Worm (Caenorhabditis elegans) whole organism, late embryonic: ENCODE results near the gene paa-1.

Experiments
- T23F11.4 ChIP-seq: fragments of 200-800 bp; sonication (Bioruptor generic); optimal IDR thresholded peaks from 2 replicates; lab custom pipeline; 2018; ENCODE audit warnings: mild to moderate bottlenecking, missing genetic modification characterization, missing compliant biosample characterization
- Y22D7AL.16 ChIP-seq: sonication (generic microtip); optimal IDR thresholded peaks from 2 replicates; lab custom pipeline; 2016; ENCODE audit warnings: missing genetic modification characterization, missing compliant biosample characterization
- ahr-1 ChIP-seq: sonication (generic microtip); optimal IDR thresholded peaks from 2 replicates; lab custom pipeline; 2016; ENCODE audit warnings: missing genetic modification characterization, missing compliant biosample characterization
- ama-1 ChIP-seq: fragments of 150-350 bp; optimal IDR thresholded peaks from 2 replicates; lab custom pipeline; 2014
- ceh-18 ChIP-seq: sonication (generic microtip); optimal IDR thresholded peaks from 2 replicates; lab custom pipeline; 2016; ENCODE audit warnings: missing genetic modification characterization, missing compliant biosample characterization
- ceh-30 ChIP-seq: fragments of 150-350 bp; optimal IDR thresholded peaks from 2 replicates; lab custom pipeline; 2014; ENCODE audit warnings: missing biosample characterization, missing genetic modification characterization
- ceh-9 ChIP-seq: sonication (generic microtip); optimal IDR thresholded peaks from 2 replicates; lab custom pipeline; 2016; ENCODE audit warnings: mild to moderate bottlenecking, missing genetic modification characterization, inconsistent platforms, missing compliant biosample characterization
- che-1 ChIP-seq: sonication (generic microtip); optimal IDR thresholded peaks from 2 replicates; lab custom pipeline; 2016; ENCODE audit warnings: mild to moderate bottlenecking, missing genetic modification characterization, missing compliant biosample characterization
- ets-4 ChIP-seq: sonication (generic microtip); optimal IDR thresholded peaks from 2 replicates; lab custom pipeline; 2016; ENCODE audit warnings: missing genetic modification characterization, missing compliant biosample characterization
- eyg-1 ChIP-seq: sonication (generic microtip); optimal IDR thresholded peaks from 2 replicates; lab custom pipeline; 2016; ENCODE audit warnings: missing genotype, missing genetic modification characterization, missing compliant biosample characterization
- fkh-10 ChIP-seq: fragments of 150-350 bp; optimal IDR thresholded peaks from 2 replicates; lab custom pipeline; 2014; ENCODE audit warnings: missing biosample characterization, missing genetic modification reagents, missing genetic modification characterization
- gmeb-2 ChIP-seq: sonication (generic microtip); optimal IDR thresholded peaks from 2 replicates; lab custom pipeline; 2016; ENCODE audit warnings: missing genetic modification characterization, inconsistent platforms, missing compliant biosample characterization
- hlh-13 ChIP-seq: fragments of 200-800 bp; sonication (Bioruptor generic); optimal IDR thresholded peaks from 2 replicates; lab custom pipeline; 2018; ENCODE audit warnings: mild to moderate bottlenecking, missing genetic modification characterization, missing compliant biosample characterization
- hlh-15 ChIP-seq: sonication (generic microtip); optimal IDR thresholded peaks from 2 replicates; lab custom pipeline; 2016; ENCODE audit warnings: missing genetic modification characterization, missing compliant biosample characterization
- hlh-6 ChIP-seq: sonication (generic microtip); optimal IDR thresholded peaks from 2 replicates; lab custom pipeline; 2016; ENCODE audit warnings: missing genotype, missing genetic modification characterization, missing compliant biosample characterization
- hlh-8 ChIP-seq: sonication (generic microtip); optimal IDR thresholded peaks from 2 replicates; lab custom pipeline; 2016; ENCODE audit warnings: missing genotype, missing genetic modification characterization, missing compliant biosample characterization
- lin-11 ChIP-seq: fragments of 200-800 bp; sonication (Bioruptor generic); optimal IDR thresholded peaks from 2 replicates; lab custom pipeline; 2018; ENCODE audit warnings: mild to moderate bottlenecking, missing genetic modification characterization, missing compliant biosample characterization
- mec-3 ChIP-seq: sonication (generic microtip); optimal IDR thresholded peaks from 2 replicates; lab custom pipeline; 2016; ENCODE audit warnings: borderline replicate concordance, missing genetic modification characterization, missing compliant biosample characterization
- nfya-1 ChIP-seq: sonication (generic microtip); optimal IDR thresholded peaks from 2 replicates; lab custom pipeline; 2017; ENCODE audit warnings: missing genetic modification characterization, mild to moderate bottlenecking, missing compliant biosample characterization, antibody characterized with exemption, moderate library complexity
- nhr-11 ChIP-seq: fragments of 150-350 bp; optimal IDR thresholded peaks from 2 replicates; lab custom pipeline; 2014; ENCODE audit warnings: missing biosample characterization, missing genetic modification characterization
- nhr-232 ChIP-seq: sonication (generic microtip); optimal IDR thresholded peaks from 2 replicates; lab custom pipeline; 2016; ENCODE audit warnings: missing genetic modification characterization, missing compliant biosample characterization
- npax-4 ChIP-seq: sonication (generic microtip); optimal IDR thresholded peaks from 2 replicates; lab custom pipeline; 2016; ENCODE audit warnings: missing genetic modification characterization, missing compliant biosample characterization
- odd-2 ChIP-seq: sonication (generic microtip); optimal IDR thresholded peaks from 2 replicates; lab custom pipeline; 2017; ENCODE audit warnings: antibody characterized with exemption, mild to moderate bottlenecking, missing genetic modification characterization, missing compliant biosample characterization
- pag-3 ChIP-seq: sonication (generic microtip); optimal IDR thresholded peaks from 2 replicates; lab custom pipeline; 2016; ENCODE audit warnings: missing compliant biosample characterization, missing genetic modification characterization, borderline replicate concordance
- pat-9 ChIP-seq: fragments of 200-800 bp; sonication (Bioruptor generic); optimal IDR thresholded peaks from 2 replicates; lab custom pipeline; 2018; ENCODE audit warnings: mild to moderate bottlenecking, missing genetic modification characterization, moderate library complexity, missing compliant biosample characterization
- pax-1 ChIP-seq: fragments of 150-350 bp; optimal IDR thresholded peaks from 2 replicates; lab custom pipeline; 2014; ENCODE audit warnings: missing biosample characterization, missing genetic modification characterization
- pha-4 ChIP-seq: fragments of 150-350 bp; optimal IDR thresholded peaks from 2 replicates; lab custom pipeline; 2018; ENCODE audit warnings: missing biosample characterization, missing genetic modification reagents, missing genetic modification characterization
- ref-2 ChIP-seq: sonication (generic microtip); optimal IDR thresholded peaks from 2 replicates; lab custom pipeline; 2016; ENCODE audit warnings: missing genetic modification characterization, missing compliant biosample characterization
- sox-2 ChIP-seq: fragments of 200-800 bp; sonication (Bioruptor generic); IDR thresholded peaks from 2 replicates; pipeline ENCODE4 v1.3.6; 2022; ENCODE audit warnings: missing genetic modification reagents, missing genetic modification characterization, missing compliant biosample characterization
- syd-9 ChIP-seq: sonication (generic microtip); optimal IDR thresholded peaks from 2 replicates; lab custom pipeline; 2016; ENCODE audit warnings: mild to moderate bottlenecking, missing genetic modification characterization, moderate library complexity, missing compliant biosample characterization
- tbx-7 ChIP-seq: sonication (generic microtip); optimal IDR thresholded peaks from 2 replicates; lab custom pipeline; 2016; ENCODE audit warnings: missing genotype, missing genetic modification characterization, missing compliant biosample characterization
- ttx-3 ChIP-seq: sonication (generic microtip); optimal IDR thresholded peaks from 2 replicates; lab custom pipeline; 2016; ENCODE audit warnings: missing genetic modification reagents, missing genetic modification characterization, missing compliant biosample characterization
- unc-3 ChIP-seq, 2 experiments: fragments of 200-800 bp in 1 of 2; sonication (Bioruptor generic) in 1 of 2; sonication (generic microtip) in 1 of 2; conservative IDR thresholded peaks in 1 of 2; optimal IDR thresholded peaks in 1 of 2; 2 replicates each; pipeline versions ENCODE4 v1.3.6 to Lab custom; 2016 to 2022; ENCODE audit warnings: missing compliant biosample characterization in 2 of 2, missing genetic modification characterization in 2 of 2, missing genetic modification reagents in 1 of 2
- unc-42 ChIP-seq: sonication (generic microtip); optimal IDR thresholded peaks from 2 replicates; lab custom pipeline; 2016; ENCODE audit warnings: missing genotype, missing genetic modification characterization, missing compliant biosample characterization
- unc-55 ChIP-seq: sonication (generic microtip); optimal IDR thresholded peaks from 2 replicates; lab custom pipeline; 2017; ENCODE audit warnings: missing biosample characterization, missing genetic modification reagents, missing genetic modification characterization
- unc-86 ChIP-seq: sonication (generic microtip); optimal IDR thresholded peaks from 2 replicates; lab custom pipeline; 2016; ENCODE audit warnings: missing genetic modification characterization, missing compliant biosample characterization
- zip-5 ChIP-seq: sonication (generic microtip); optimal IDR thresholded peaks from 2 replicates; lab custom pipeline; 2016; ENCODE audit warnings: missing genetic modification characterization, missing compliant biosample characterization
- ztf-16 ChIP-seq: sonication (generic microtip); optimal IDR thresholded peaks from 2 replicates; lab custom pipeline; 2017; ENCODE audit warnings: missing genetic modification characterization, missing compliant biosample characterization

paa-1 gene

DNA sequence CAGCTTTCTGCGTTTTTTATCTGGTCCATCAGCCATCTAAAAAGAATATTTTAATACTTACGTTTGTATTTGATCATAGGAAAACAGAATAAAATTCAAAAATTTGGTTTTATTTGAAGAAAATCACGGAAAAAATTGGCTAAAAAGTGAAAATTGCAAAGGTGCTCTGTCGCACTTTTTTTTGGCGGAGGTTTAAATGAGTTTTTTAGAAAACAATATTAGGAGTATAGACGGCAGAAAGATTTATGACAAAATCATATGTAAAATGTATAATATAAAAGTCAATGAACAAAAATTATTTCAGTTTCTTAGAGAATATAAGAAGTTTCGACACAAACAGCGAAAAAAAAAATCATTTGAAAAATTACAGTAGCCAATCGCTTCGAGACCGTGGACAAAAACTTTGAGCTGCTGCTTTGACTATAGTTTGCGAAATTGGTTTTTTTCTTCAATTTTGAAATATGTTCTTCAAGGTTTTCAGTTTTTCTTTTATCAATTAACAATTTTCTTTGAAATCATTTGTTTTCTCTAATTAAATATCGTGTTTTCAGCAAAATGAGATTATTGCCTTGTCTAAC lies 33.3 kb downstream of the paa-1 start, which contains the start of the genes R02F2.7 and R02F2.4:
Gene R02F2.7 (minus strand): TSS at position 36 of the 578 bp plus-strand sequence.
Gene R02F2.4 (plus strand): TSS at position 552 of the 578 bp plus-strand sequence.
- no peak for TF ChIP-seq pha-4 (tag; lab: Kevin White, UChicago)
- no peak for TF ChIP-seq pag-3
- TF ChIP-seq lin-11 (tag; lab: Kevin White, UChicago): no peak
- TF ChIP-seq hlh-15 (tag; lab: Kevin White, UChicago): no peak
- no peak for TF ChIP-seq hlh-6
- no peak for TF ChIP-seq eyg-1 (tag; lab: Kevin White, UChicago)
- no peak for TF ChIP-seq tbx-7 (tag; lab: Kevin White, UChicago)
- no peak for TF ChIP-seq nhr-11 (tag; lab: Kevin White, UChicago)
- no peak for TF ChIP-seq pax-1
- no peak for TF ChIP-seq ref-2 (tag; lab: Kevin White, UChicago)
- TF ChIP-seq odd-2 (tag; lab: Kevin White, UChicago): no peak
- TF ChIP-seq sox-2 (GFP tag; lab: Robert Waterston, UW): no peak

DNA sequence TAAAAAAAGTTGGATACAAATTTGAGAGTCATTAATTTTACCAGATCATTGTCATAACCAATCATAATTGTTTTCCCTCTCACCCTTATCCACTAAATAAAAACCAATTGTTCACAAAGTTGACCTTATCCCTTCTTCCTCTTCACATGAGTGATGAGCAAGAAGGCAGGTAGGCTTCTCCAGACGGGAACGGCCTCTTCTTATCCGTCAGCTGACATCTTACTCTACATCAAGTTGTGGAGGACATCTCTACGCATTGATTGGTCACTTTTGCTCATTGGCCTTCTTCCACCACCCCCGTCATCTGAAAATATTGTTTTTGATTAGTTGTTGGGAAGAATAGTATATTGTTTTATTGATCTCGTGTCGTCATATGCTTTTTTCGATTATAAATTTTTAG lies 35.8 kb downstream of the paa-1 start:
- TF ChIP-seq unc-55 (GFP tag; lab: Kevin White, UChicago) (peak; percentile 30), fkh-10 (GFP tag; lab: Kevin White, UChicago) (no peak)

DNA sequence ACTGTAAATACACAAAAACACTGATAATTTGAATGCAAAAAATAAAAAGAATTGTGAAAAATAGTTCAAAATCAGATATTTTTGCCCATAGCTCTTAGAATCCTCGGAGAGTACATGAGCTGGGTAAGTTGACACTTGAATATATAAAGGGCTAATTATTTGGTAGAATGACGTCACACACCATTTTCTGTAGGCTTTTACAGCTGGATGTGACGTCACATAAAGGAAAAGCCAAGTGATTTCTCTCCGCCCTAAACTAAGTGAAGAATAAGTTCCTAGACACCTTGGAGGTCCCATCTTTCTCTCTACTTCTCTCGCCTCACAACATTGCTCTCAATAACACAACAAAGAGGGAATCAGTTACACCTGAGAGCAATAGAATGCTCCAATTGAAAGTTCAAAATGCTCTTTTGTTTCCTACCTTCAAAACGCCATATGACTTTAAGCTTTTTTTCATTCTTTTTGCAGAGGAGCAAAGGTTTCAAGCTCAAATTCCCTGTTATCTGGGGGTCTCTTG lies 36.6 kb downstream of the paa-1 start, which contains the start of gene osg-1:
Gene osg-1 (plus strand): TSS at position 467 of the 517 bp plus-strand sequence.
- no peak for TF ChIP-seq gmeb-2 (tag; lab: Kevin White, UChicago)
- TF ChIP-seq npax-4 (tag; lab: Kevin White, UChicago): no peak
- TF ChIP-seq nhr-232 (tag; lab: Kevin White, UChicago): no peak
- TF ChIP-seq hlh-13 (GFP tag; lab: Kevin White, UChicago): no peak
- no peak for TF ChIP-seq hlh-6
- TF ChIP-seq pat-9 (tag; lab: Kevin White, UChicago): no peak
- TF ChIP-seq pag-3: no peak
- no peak for TF ChIP-seq hlh-8 (tag; lab: Kevin White, UChicago)
- no peak for TF ChIP-seq ceh-18 (tag; lab: Kevin White, UChicago)
- TF ChIP-seq ztf-16 (tag; lab: Kevin White, UChicago): no peak
- TF ChIP-seq unc-86 (tag; lab: Kevin White, UChicago): no peak
- TF ChIP-seq unc-55 (GFP tag; lab: Kevin White, UChicago): no peak
- TF ChIP-seq mec-3 (tag; lab: Kevin White, UChicago): no peak

DNA sequence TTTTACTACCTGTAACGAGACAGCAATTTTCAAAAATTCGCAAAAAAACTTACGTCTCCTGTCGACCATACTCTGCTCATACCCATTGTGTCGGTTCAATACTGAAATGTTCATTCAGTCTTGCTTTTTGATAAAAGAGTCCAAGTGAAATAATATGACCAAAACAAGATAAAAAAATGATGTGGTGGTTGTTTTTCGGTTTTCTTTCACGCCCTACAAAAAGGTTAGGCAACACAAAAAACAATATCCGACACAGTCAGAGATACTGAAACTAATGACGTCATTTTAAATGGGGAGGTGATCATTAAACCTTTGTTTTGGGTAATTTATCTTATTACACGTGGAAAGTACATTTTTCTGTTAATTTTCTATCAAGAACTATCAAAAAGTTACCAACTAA lies 44.6 kb downstream of the paa-1 start, which contains the start of gene R02F2.8:
Gene R02F2.8 (minus strand): TSS at position 101 of the 400 bp plus-strand sequence.
- TF ChIP-seq ttx-3 (no peak), unc-3 (GFP tag; conservative IDR thresholded peaks at IDR 0.05; lab: Robert Waterston, UW) (no peak), unc-3 (tag; optimal IDR thresholded peaks at IDR 0.05; lab: Kevin White, UChicago) (no peak)

DNA sequence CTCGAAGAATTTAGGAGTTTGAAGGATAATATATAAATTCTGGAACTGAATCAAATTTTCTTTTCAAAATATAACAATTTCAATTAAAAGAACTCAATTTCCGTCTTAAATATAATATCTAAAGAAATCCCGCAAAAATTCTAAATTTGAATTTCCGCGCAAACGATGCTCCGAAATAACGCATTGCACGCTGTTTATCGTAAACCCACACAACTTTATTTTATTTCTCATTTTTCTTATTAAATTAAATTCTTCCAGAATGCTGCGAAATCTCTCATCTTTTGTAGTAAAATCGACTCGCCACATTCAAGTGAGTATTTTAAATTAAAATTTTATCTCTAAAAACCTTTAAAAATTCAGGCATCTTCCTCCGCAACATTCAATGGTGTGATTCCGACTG lies 48.4 kb downstream of the paa-1 start, which contains the start of gene R02F2.9:
Gene R02F2.9 (plus strand): TSS at position 218 of the 400 bp plus-strand sequence.
- TF ChIP-seq fkh-10 (GFP tag; lab: Kevin White, UChicago): no peak
- peak; percentile 41 for TF ChIP-seq nfya-1 (tag; lab: Kevin White, UChicago)
- TF ChIP-seq T23F11.4 (GFP tag; lab: Kevin White, UChicago): no peak
- TF ChIP-seq ceh-30 (tag; lab: Kevin White, UChicago): no peak
- TF ChIP-seq mec-3 (tag; lab: Kevin White, UChicago): no peak
- peak; percentile 55 for TF ChIP-seq ets-4 (tag; lab: Kevin White, UChicago)
- TF ChIP-seq che-1 (tag; lab: Kevin White, UChicago): no peak
- no peak for TF ChIP-seq hlh-8 (tag; lab: Kevin White, UChicago)
- TF ChIP-seq unc-42 (tag; lab: Kevin White, UChicago): peak; percentile 37
- no peak for TF ChIP-seq ahr-1 (tag; lab: Kevin White, UChicago)
- TF ChIP-seq syd-9 (tag; lab: Kevin White, UChicago): no peak
- no peak for TF ChIP-seq zip-5 (tag; lab: Kevin White, UChicago)
- TF ChIP-seq Y22D7AL.16 (tag; lab: Kevin White, UChicago): no peak
- no peak for TF ChIP-seq ceh-9
- TF ChIP-seq ama-1 (lab: Kevin White, UChicago): no peak
- no peak for TF ChIP-seq ref-2 (tag; lab: Kevin White, UChicago)
